Worm (Caenorhabditis elegans): Measurements from ENCODE around the gene galt-1.

- no peak for TF ChIP-seq cog-1 (tag; optimal IDR thresholded peaks at IDR 0.05)
- TF ChIP-seq tab-1 (GFP tag; IDR thresholded peaks at IDR 0.05) = no peak
- TF ChIP-seq flt-1 (GFP tag; IDR thresholded peaks at IDR 0.05) = no peak
- no peak for TF ChIP-seq ztf-23 (GFP tag; IDR thresholded peaks at IDR 0.05)
- TF ChIP-seq ztf-29 (GFP tag; IDR thresholded peaks at IDR 0.05) = no peak
- TF ChIP-seq klf-2 (GFP tag; conservative IDR thresholded peaks at IDR 0.05) = no peak
Measured at ce11 chrV:5891204-5891603, 39.5 kb upstream of the galt-1 start.
